Fruit fly (Drosophila melanogaster) whole organism, prepupa: ENCODE measurements around the gene CG42847.

Experiments used
- CG6854 ChIP-seq: fragments of 200-800 bp; sonication (Bioruptor generic); optimal IDR thresholded peaks from 2 replicates; lab custom pipeline; 2017; ENCODE audit warnings: missing biosample characterization, mild to moderate bottlenecking, missing genetic modification characterization
- CG8632 ChIP-seq: fragments of 200-800 bp; sonication (Bioruptor generic); optimal IDR thresholded peaks from 3 replicates; lab custom pipeline; 2016; ENCODE audit warnings: missing biosample characterization, missing genetic modification characterization
- Sox15 ChIP-seq: fragments of 200-800 bp; sonication (Bioruptor generic); optimal IDR thresholded peaks from 3 replicates; lab custom pipeline; 2016; ENCODE audit warnings: missing biosample characterization, missing genetic modification characterization
- dsx ChIP-seq: fragments of 200-800 bp; optimal IDR thresholded peaks from 3 replicates; lab custom pipeline; 2019; ENCODE audit warnings: missing biosample characterization, mild to moderate bottlenecking, missing genetic modification characterization, moderate library complexity; ENCODE audit not compliant: poor library complexity, severe bottlenecking

DNA sequence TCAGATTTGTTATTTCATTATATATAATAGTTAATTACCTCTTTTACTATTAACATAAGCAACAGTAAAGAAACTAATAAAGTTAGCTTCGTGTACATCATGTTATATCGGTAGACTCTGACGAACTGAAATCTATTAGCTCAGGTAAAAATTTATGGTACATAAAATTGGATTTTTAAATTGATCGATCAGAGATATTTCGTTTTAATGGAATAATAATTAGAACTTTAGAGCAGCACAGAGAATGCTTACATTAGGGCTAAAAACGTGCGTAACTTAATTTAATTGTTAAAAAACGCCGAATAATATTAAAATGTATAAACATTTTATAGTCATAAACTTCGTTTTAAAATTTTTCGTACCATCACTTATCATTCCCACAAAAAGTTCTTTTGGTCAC lies 13.0 kb downstream of the CG42847 start, which contains the start of gene CG33723:
- TF ChIP-seq CG6854 (GFP tag; lab: Kevin White, UChicago) (no peak), dsx (GFP tag; lab: Kevin White, UChicago) (no peak), Sox15 (GFP tag; lab: Kevin White, UChicago) (no peak), CG8632 (GFP tag; lab: Kevin White, UChicago) (no peak)
